Fruit fly (Drosophila melanogaster) whole organism, prepupa: ENCODE measurements around the gene CG13855.

ENCODE experiments used
- CG11902 ChIP-seq: fragments of 200-800 bp; sonication (Bioruptor generic); optimal IDR thresholded peaks from 3 replicates; lab custom pipeline; 2016; ENCODE audit warnings: missing biosample characterization, missing genetic modification characterization
- CG16779 ChIP-seq: fragments of 200-800 bp; sonication (Bioruptor generic); optimal IDR thresholded peaks from 3 replicates; lab custom pipeline; 2017; ENCODE audit warnings: missing biosample characterization, mild to moderate bottlenecking, missing genetic modification characterization
- CG3032 ChIP-seq: fragments of 200-800 bp; optimal IDR thresholded peaks from 2 replicates; lab custom pipeline; 2019; ENCODE audit warnings: missing biosample characterization, mild to moderate bottlenecking, missing genetic modification characterization, moderate library complexity
- CG32006 ChIP-seq: fragments of 200-800 bp; sonication (Bioruptor generic); optimal IDR thresholded peaks from 3 replicates; lab custom pipeline; 2017; ENCODE audit warnings: missing biosample characterization, mild to moderate bottlenecking, missing genetic modification characterization
- CG34406 ChIP-seq: fragments of 200-800 bp; sonication (Bioruptor generic); optimal IDR thresholded peaks from 3 replicates; lab custom pipeline; 2016; ENCODE audit warnings: missing biosample characterization, missing genetic modification characterization
- CG3919 ChIP-seq: fragments of 200-800 bp; sonication (Bioruptor generic); optimal IDR thresholded peaks from 3 replicates; lab custom pipeline; 2016; ENCODE audit warnings: missing biosample characterization, missing genetic modification characterization
- CG6808 ChIP-seq: fragments of 200-800 bp; sonication (Bioruptor generic); optimal IDR thresholded peaks from 3 replicates; lab custom pipeline; 2017; ENCODE audit warnings: missing biosample characterization, missing genetic modification characterization, mild to moderate bottlenecking, moderate library complexity, missing genetic modification reagents
- CG6854 ChIP-seq: fragments of 200-800 bp; sonication (Bioruptor generic); optimal IDR thresholded peaks from 2 replicates; lab custom pipeline; 2017; ENCODE audit warnings: missing biosample characterization, mild to moderate bottlenecking, missing genetic modification characterization
- CG7368 ChIP-seq: fragments of 200-800 bp; sonication (Bioruptor generic); optimal IDR thresholded peaks from 3 replicates; lab custom pipeline; 2016; ENCODE audit warnings: missing biosample characterization, missing genetic modification characterization
- CG8119 ChIP-seq: fragments of 200-800 bp; sonication (Bioruptor generic); IDR thresholded peaks from 3 replicates; pipeline ENCODE4 v1.3.6; 2022; ENCODE audit warnings: missing biosample characterization, missing genetic modification characterization
- CG8319 ChIP-seq: fragments of 200-800 bp; sonication (Bioruptor generic); optimal IDR thresholded peaks from 3 replicates; lab custom pipeline; 2016; ENCODE audit warnings: missing biosample characterization, missing genetic modification characterization
- CG9139 ChIP-seq: fragments of 200-800 bp; sonication (Bioruptor generic); optimal IDR thresholded peaks from 3 replicates; lab custom pipeline; 2017; ENCODE audit warnings: missing biosample characterization, mild to moderate bottlenecking, missing genetic modification characterization
- Eip78C ChIP-seq: fragments of 200-800 bp; sonication (Bioruptor generic); peaks from one replicate; lab custom pipeline; 2016; ENCODE audit warnings: missing biosample characterization, missing genetic modification characterization
- Eip93F ChIP-seq: fragments of 200-800 bp; sonication (Bioruptor generic); optimal IDR thresholded peaks from 2 replicates; lab custom pipeline; 2016; ENCODE audit warnings: missing biosample characterization, mild to moderate bottlenecking, missing genetic modification characterization
- Ets96B ChIP-seq: fragments of 200-800 bp; optimal IDR thresholded peaks from 2 replicates; lab custom pipeline; 2019; ENCODE audit warnings: missing biosample characterization, mild to moderate bottlenecking, missing genetic modification characterization, moderate library complexity
- Gug ChIP-seq: fragments of 200-800 bp; sonication (Bioruptor generic); IDR thresholded peaks from 2 replicates; pipeline ENCODE4 v1.3.6; 2022; ENCODE audit warnings: missing biosample characterization, missing genetic modification characterization
- Hr38 ChIP-seq: sonication (Bioruptor generic); optimal IDR thresholded peaks from 2 replicates; lab custom pipeline; 2016; ENCODE audit warnings: missing biosample characterization, missing genetic modification characterization
- Hr4 ChIP-seq: fragments of 200-800 bp; sonication (Bioruptor generic); optimal IDR thresholded peaks from 3 replicates; lab custom pipeline; 2016; ENCODE audit warnings: missing biosample characterization, missing genetic modification characterization
- Lpt ChIP-seq: fragments of 200-800 bp; sonication (Bioruptor generic); optimal IDR thresholded peaks from 3 replicates; lab custom pipeline; 2016; ENCODE audit warnings: missing biosample characterization, missing genetic modification characterization
- Met ChIP-seq: fragments of 200-800 bp; sonication (Bioruptor generic); optimal IDR thresholded peaks from 3 replicates; lab custom pipeline; 2016; ENCODE audit warnings: missing biosample characterization, missing genetic modification characterization
- Sox15 ChIP-seq: fragments of 200-800 bp; sonication (Bioruptor generic); optimal IDR thresholded peaks from 3 replicates; lab custom pipeline; 2016; ENCODE audit warnings: missing biosample characterization, missing genetic modification characterization
- achi ChIP-seq: fragments of 200-800 bp; sonication (Bioruptor generic); optimal IDR thresholded peaks from 3 replicates; lab custom pipeline; 2016; ENCODE audit warnings: missing biosample characterization, missing genetic modification characterization
- acj6 ChIP-seq: fragments of 200-800 bp; sonication (Bioruptor generic); optimal IDR thresholded peaks from 3 replicates; lab custom pipeline; 2016; ENCODE audit warnings: missing biosample characterization, missing genetic modification characterization
- cyc ChIP-seq: fragments of 200-800 bp; sonication (Bioruptor generic); optimal IDR thresholded peaks from 3 replicates; lab custom pipeline; 2016; ENCODE audit warnings: missing biosample characterization, missing genetic modification characterization
- dsx ChIP-seq: fragments of 200-800 bp; optimal IDR thresholded peaks from 3 replicates; lab custom pipeline; 2019; ENCODE audit warnings: missing biosample characterization, mild to moderate bottlenecking, missing genetic modification characterization, moderate library complexity; ENCODE audit not compliant: poor library complexity, severe bottlenecking
- eg ChIP-seq: fragments of 200-800 bp; sonication (Bioruptor generic); IDR thresholded peaks from 3 replicates; pipeline ENCODE4 v1.3.6; 2022; ENCODE audit warnings: missing biosample characterization, missing genetic modification characterization
- fd85E ChIP-seq: fragments of 200-800 bp; sonication (Bioruptor generic); optimal IDR thresholded peaks from 3 replicates; lab custom pipeline; 2016; ENCODE audit warnings: missing biosample characterization, missing genetic modification characterization
- fkh ChIP-seq: fragments of 200-800 bp; sonication (Bioruptor generic); optimal IDR thresholded peaks from 3 replicates; lab custom pipeline; 2017; ENCODE audit warnings: missing biosample characterization, mild to moderate bottlenecking, missing genetic modification characterization, moderate library complexity
- spab ChIP-seq: fragments of 200-800 bp; sonication (Bioruptor generic); optimal IDR thresholded peaks from 2 replicates; lab custom pipeline; 2017; ENCODE audit warnings: missing biosample characterization, mild to moderate bottlenecking, missing genetic modification characterization, missing genetic modification reagents
- ss ChIP-seq, 2 experiments: fragments of 200-800 bp; sonication (Bioruptor generic); optimal IDR thresholded peaks; 2 replicates in 1 of 2; 3 replicates in 1 of 2; lab custom pipeline; 2017 to 2018; ENCODE audit warnings: mild to moderate bottlenecking in 2 of 2, missing biosample characterization in 2 of 2, missing genetic modification characterization in 2 of 2, moderate library complexity in 1 of 2

Gene CG13855

DNA sequence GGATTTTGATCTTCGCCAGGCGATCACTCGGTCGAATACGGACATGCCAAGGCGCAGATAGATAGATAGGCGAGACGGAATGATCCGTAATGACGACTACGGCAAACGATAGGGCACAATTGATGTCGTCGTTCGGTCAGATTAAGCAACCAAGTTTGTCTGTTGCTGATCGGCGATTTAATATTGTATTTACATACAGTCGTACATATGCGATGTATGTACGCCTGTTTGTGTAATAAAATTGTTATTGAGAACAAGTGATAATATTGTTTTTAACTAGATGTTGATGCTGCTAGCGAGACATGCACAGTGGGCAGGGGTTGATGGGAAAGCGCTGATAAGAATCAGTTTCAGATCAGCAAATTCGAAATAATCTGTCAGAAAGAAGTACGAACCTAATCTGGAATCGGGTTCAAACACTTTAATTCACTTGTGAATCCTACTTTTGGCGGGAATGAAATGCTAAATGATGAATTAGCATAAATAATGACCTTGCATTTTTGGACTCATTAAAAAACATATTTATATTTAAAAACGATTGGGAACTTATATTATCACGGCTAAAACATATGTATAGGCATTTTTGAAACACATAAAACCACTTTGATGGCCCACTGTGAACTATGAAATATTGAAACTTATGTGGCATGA lies 49.7 kb downstream of the CG13855 start (continued):
- no peak for TF ChIP-seq Eip93F (GFP tag; lab: Kevin White, UChicago)
- TF ChIP-seq CG8319 (GFP tag; lab: Kevin White, UChicago) = no peak
- peak; percentile 35 for TF ChIP-seq CG3919 (GFP tag; lab: Kevin White, UChicago)
- no peak for TF ChIP-seq CG9139 (GFP tag; lab: Kevin White, UChicago)
- no peak for TF ChIP-seq CG7368 (GFP tag; lab: Kevin White, UChicago)
- TF ChIP-seq CG32006 = peak; percentile 72
- TF ChIP-seq CG34406 (GFP tag; lab: Kevin White, UChicago) = peak; percentile 32
- TF ChIP-seq achi = peak; percentile 52
- TF ChIP-seq Lpt (GFP tag; lab: Kevin White, UChicago) = no peak
- TF ChIP-seq Ets96B (tag; lab: Kevin White, UChicago) = peak; percentile 45
- TF ChIP-seq Hr38 (GFP tag; lab: Kevin White, UChicago) = no peak
- no peak for TF ChIP-seq acj6 (GFP tag; lab: Kevin White, UChicago)
- TF ChIP-seq Met (GFP tag; lab: Kevin White, UChicago) = no peak
- no peak for TF ChIP-seq CG6854 (GFP tag; lab: Kevin White, UChicago)
- 0 out of 3 replicates have a peak, but pooled peaks have one; percentile 22 for TF ChIP-seq CG8119 (GFP tag; lab: Robert Waterston, UW)
- no peak for TF ChIP-seq fd85E
- no peak for TF ChIP-seq cyc (GFP tag; lab: Kevin White, UChicago)
- TF ChIP-seq Gug = no peak
- TF ChIP-seq CG6808 (GFP tag; lab: Kevin White, UChicago) = peak; percentile 53
- peak; percentile 54 for TF ChIP-seq spab (GFP tag; lab: Kevin White, UChicago)
- peak; percentile 13 for TF ChIP-seq CG11902 (GFP tag; lab: Kevin White, UChicago)
- peak in 1 of 2 experiments; percentile 48 for TF ChIP-seq ss (GFP tag; optimal IDR thresholded peaks at IDR 0.05; lab: Kevin White, UChicago)
- peak; percentile 38 for TF ChIP-seq CG3032 (tag; lab: Kevin White, UChicago)
- TF ChIP-seq Sox15 = no peak
- peak; percentile 35 for TF ChIP-seq CG16779 (tag; lab: Kevin White, UChicago)

DNA sequence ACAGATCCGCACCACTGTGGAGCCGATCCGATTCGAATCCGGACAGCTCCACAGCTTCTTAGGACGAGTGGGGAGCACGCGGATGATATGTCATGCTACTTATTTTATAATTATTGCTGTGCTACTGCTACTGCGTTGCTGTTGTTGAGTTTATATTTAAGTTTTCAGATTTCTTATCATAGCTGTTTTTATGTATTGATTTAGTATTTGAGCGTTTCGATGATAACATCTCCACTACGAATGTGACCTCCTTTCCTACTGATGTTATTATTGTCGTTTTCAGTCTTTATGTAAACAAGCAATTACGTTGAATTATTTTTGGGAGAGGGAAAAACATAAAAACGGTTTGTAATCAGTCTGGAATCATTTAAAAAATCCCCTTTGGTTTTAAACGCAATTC lies 50.3 kb downstream of the CG13855 start:
- TF ChIP-seq eg (GFP tag; lab: Robert Waterston, UW) (no peak), fkh (peak; percentile 25), CG8319 (GFP tag; lab: Kevin White, UChicago) (no peak), Hr4 (GFP tag; lab: Kevin White, UChicago) (no peak), Eip78C (GFP tag; lab: Kevin White, UChicago) (peak; percentile 15), dsx (GFP tag; lab: Kevin White, UChicago) (no peak)
